Worm (Caenorhabditis elegans) whole organism, L2 larva: Measurements from ENCODE around the gene nst-1.
A peak's percentile ranks its signal among the peaks of the same experiment; 100 is the strongest.

Experiments used
- C34F6.9 ChIP-seq: fragments of 150-350 bp; optimal IDR thresholded peaks from 2 replicates; lab custom pipeline; 2014; ENCODE audit warnings: missing biosample characterization, missing genetic modification characterization
- Y55F3AM.14 ChIP-seq: fragments of 200-800 bp; sonication (Bioruptor generic); optimal IDR thresholded peaks from 2 replicates; lab custom pipeline; 2018; ENCODE audit warnings: mild to moderate bottlenecking, missing genetic modification characterization, missing compliant biosample characterization
- ZK546.5 ChIP-seq: sonication (generic microtip); optimal IDR thresholded peaks from 2 replicates; lab custom pipeline; 2017; ENCODE audit warnings: missing biosample characterization, missing genetic modification characterization
- alr-1 ChIP-seq: fragments of 150-350 bp; optimal IDR thresholded peaks from 2 replicates; lab custom pipeline; 2014; ENCODE audit warnings: missing biosample characterization, missing genetic modification characterization
- aly-2 ChIP-seq: fragments of 150-350 bp; optimal IDR thresholded peaks from 2 replicates; lab custom pipeline; 2014; ENCODE audit warnings: missing biosample characterization, missing genetic modification characterization
- ama-1 ChIP-seq: fragments of 150-350 bp; optimal IDR thresholded peaks from 2 replicates; lab custom pipeline; 2018; ENCODE audit warnings: inconsistent platforms
- ceh-16 ChIP-seq: fragments of 150-350 bp; optimal IDR thresholded peaks from 2 replicates; lab custom pipeline; 2014; ENCODE audit warnings: missing biosample characterization, missing genetic modification characterization
- ceh-82 ChIP-seq: fragments of 150-350 bp; optimal IDR thresholded peaks from 2 replicates; lab custom pipeline; 2014; ENCODE audit warnings: missing biosample characterization, missing genetic modification characterization
- dmd-4 ChIP-seq: sonication (generic microtip); optimal IDR thresholded peaks from 2 replicates; lab custom pipeline; 2017; ENCODE audit warnings: missing biosample characterization, missing genetic modification characterization
- egl-27 ChIP-seq: sonication (generic microtip); optimal IDR thresholded peaks from 3 replicates; lab custom pipeline; 2017; ENCODE audit warnings: missing biosample characterization, missing genetic modification reagents, missing genetic modification characterization
- fos-1 ChIP-seq: fragments of 150-350 bp; optimal IDR thresholded peaks from 2 replicates; lab custom pipeline; 2014; ENCODE audit warnings: missing biosample characterization, missing genetic modification characterization
- lin-39 ChIP-seq: fragments of 150-350 bp; optimal IDR thresholded peaks from 2 replicates; lab custom pipeline; 2014; ENCODE audit warnings: missing biosample characterization, missing genetic modification reagents, missing genetic modification characterization
- lsy-2 ChIP-seq, 2 experiments: fragments of 150-350 bp in 1 of 2; sonication (generic microtip) in 1 of 2; optimal IDR thresholded peaks; 2 replicates each; lab custom pipeline; 2014 to 2017; ENCODE audit warnings: missing biosample characterization in 2 of 2, missing genetic modification characterization in 2 of 2
- mab-5 ChIP-seq: fragments of 150-350 bp; optimal IDR thresholded peaks from 2 replicates; lab custom pipeline; 2014; ENCODE audit warnings: missing biosample characterization, missing genetic modification characterization
- mdl-1 ChIP-seq, 2 experiments: fragments of 150-350 bp in 1 of 2; sonication (generic microtip) in 1 of 2; optimal IDR thresholded peaks; 2 replicates each; lab custom pipeline; 2017; ENCODE audit warnings: missing biosample characterization in 2 of 2, missing genetic modification characterization in 2 of 2
- nhr-10 ChIP-seq: sonication (generic microtip); optimal IDR thresholded peaks from 2 replicates; lab custom pipeline; 2017; ENCODE audit warnings: missing biosample characterization, missing genetic modification characterization
- nhr-12 ChIP-seq: fragments of 150-350 bp; optimal IDR thresholded peaks from 2 replicates; lab custom pipeline; 2014; ENCODE audit warnings: missing biosample characterization, missing genetic modification characterization
- nhr-129 ChIP-seq: fragments of 150-350 bp; optimal IDR thresholded peaks from 2 replicates; lab custom pipeline; 2014; ENCODE audit warnings: missing biosample characterization, missing genetic modification characterization
- nhr-21 ChIP-seq: fragments of 150-350 bp; optimal IDR thresholded peaks from 2 replicates; lab custom pipeline; 2014; ENCODE audit warnings: missing biosample characterization, missing genetic modification characterization
- nhr-25 ChIP-seq: fragments of 150-350 bp; sonication (generic microtip); optimal IDR thresholded peaks from 3 replicates; lab custom pipeline; 2014; ENCODE audit warnings: missing biosample characterization, missing genetic modification characterization
- nhr-6 ChIP-seq: fragments of 150-350 bp; optimal IDR thresholded peaks from 2 replicates; lab custom pipeline; 2014; ENCODE audit warnings: missing biosample characterization, missing genetic modification characterization
- nhr-77 ChIP-seq: fragments of 150-350 bp; optimal IDR thresholded peaks from 2 replicates; lab custom pipeline; 2014; ENCODE audit warnings: missing biosample characterization, missing genetic modification characterization
- sem-4 ChIP-seq: fragments of 150-350 bp; optimal IDR thresholded peaks from 2 replicates; lab custom pipeline; 2014; ENCODE audit warnings: missing biosample characterization, missing genetic modification reagents, missing genetic modification characterization
- skn-1 ChIP-seq: sonication (generic microtip); optimal IDR thresholded peaks from 2 replicates; lab custom pipeline; 2017; ENCODE audit warnings: missing biosample characterization, missing genetic modification characterization
- sma-3 ChIP-seq: sonication (generic microtip); optimal IDR thresholded peaks from 2 replicates; lab custom pipeline; 2016; ENCODE audit warnings: missing genetic modification reagents, missing genetic modification characterization, missing compliant biosample characterization
- sma-9 ChIP-seq, 2 experiments: fragments of 150-350 bp in 1 of 2; sonication (generic microtip) in 1 of 2; optimal IDR thresholded peaks; 2 replicates each; lab custom pipeline; 2014 to 2016; ENCODE audit warnings: missing genetic modification characterization in 2 of 2, mild to moderate bottlenecking in 1 of 2, missing biosample characterization in 1 of 2, missing compliant biosample characterization in 1 of 2, missing genetic modification reagents in 1 of 2, moderate library complexity in 1 of 2
- snpc-4 ChIP-seq: fragments of 150-350 bp; optimal IDR thresholded peaks from 2 replicates; lab custom pipeline; 2014; ENCODE audit warnings: missing biosample characterization, missing genetic modification characterization
- unc-39 ChIP-seq: fragments of 150-350 bp; optimal IDR thresholded peaks from 2 replicates; lab custom pipeline; 2014; ENCODE audit warnings: missing biosample characterization, missing genetic modification characterization
- unc-55 ChIP-seq: fragments of 150-350 bp; sonication (generic microtip); optimal IDR thresholded peaks from 3 replicates; lab custom pipeline; 2014; ENCODE audit warnings: missing biosample characterization, missing genetic modification reagents, missing genetic modification characterization
- unc-62 ChIP-seq: fragments of 150-350 bp; optimal IDR thresholded peaks from 2 replicates; lab custom pipeline; 2014; ENCODE audit warnings: missing biosample characterization, missing genetic modification reagents, missing genetic modification characterization
- ztf-1 ChIP-seq: fragments of 200-800 bp; sonication (Bioruptor generic); conservative IDR thresholded peaks from 2 replicates; pipeline ENCODE4 v1.3.6; 2022; ENCODE audit warnings: missing genetic modification characterization, missing compliant biosample characterization
- ztf-11 ChIP-seq: sonication (generic microtip); optimal IDR thresholded peaks from 2 replicates; lab custom pipeline; 2017; ENCODE audit warnings: missing biosample characterization, missing genetic modification characterization
- ztf-4 ChIP-seq: fragments of 150-350 bp; optimal IDR thresholded peaks from 2 replicates; lab custom pipeline; 2014; ENCODE audit warnings: missing biosample characterization, missing genetic modification characterization

The nst-1 gene

DNA sequence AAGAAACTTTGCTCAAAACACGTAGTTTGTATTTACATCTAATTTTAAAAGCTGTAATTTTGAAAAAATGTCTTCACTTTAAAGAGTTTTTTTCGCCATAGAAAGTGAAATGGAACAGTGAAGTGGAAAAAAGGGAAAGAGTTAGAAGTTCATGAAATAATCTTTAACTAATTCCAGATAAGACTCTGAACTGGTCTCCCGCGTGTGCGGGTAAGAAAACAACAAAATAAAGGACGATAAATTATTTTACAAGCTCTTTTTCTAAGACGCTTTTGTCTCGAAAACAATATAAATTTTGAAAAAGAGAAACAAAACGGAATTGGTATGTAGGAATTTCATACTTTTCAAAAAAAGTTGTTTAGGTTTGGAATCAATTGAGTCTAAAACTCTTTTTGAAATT is 33.7 kb upstream of the nst-1 start:
- TF ChIP-seq unc-55 (GFP tag; lab: Kevin White, UChicago) (peak; percentile 60), mdl-1 (tag; optimal IDR thresholded peaks at IDR 0.05; lab: Kevin White, UChicago) (no peak), nhr-21 (tag; lab: Kevin White, UChicago) (no peak), mab-5 (tag; lab: Kevin White, UChicago) (peak; percentile 39)

ce11 chrII:8314768-8315167 is 31.8 kb upstream of the nst-1 start:
- no peak for TF ChIP-seq nhr-12 (tag; lab: Kevin White, UChicago)
- TF ChIP-seq ceh-82 (tag; lab: Kevin White, UChicago) = no peak
- TF ChIP-seq dmd-4 (tag; lab: Kevin White, UChicago) = no peak
- no peak for TF ChIP-seq sem-4 (tag; lab: Kevin White, UChicago)
- TF ChIP-seq ztf-1 = no peak
- no peak for TF ChIP-seq unc-62 (GFP tag; lab: Kevin White, UChicago)
- TF ChIP-seq nhr-21 (tag; lab: Kevin White, UChicago) = no peak
- TF ChIP-seq unc-55 (GFP tag; lab: Kevin White, UChicago) = no peak
- TF ChIP-seq fos-1 = no peak
- TF ChIP-seq ztf-4 (tag; lab: Kevin White, UChicago) = no peak
- TF ChIP-seq snpc-4 (tag; lab: Kevin White, UChicago) = no peak
- no peak for TF ChIP-seq ama-1 (lab: Kevin White, UChicago)
- no peak for TF ChIP-seq Y55F3AM.14 (GFP tag; lab: Kevin White, UChicago)
- no peak for TF ChIP-seq lin-39 (tag; lab: Kevin White, UChicago)
- TF ChIP-seq ceh-16 (tag; lab: Kevin White, UChicago) = no peak
- TF ChIP-seq nhr-10 (tag; lab: Kevin White, UChicago) = no peak
- TF ChIP-seq unc-39 (tag; lab: Kevin White, UChicago) = no peak
- no peak for TF ChIP-seq nhr-129 (tag; lab: Kevin White, UChicago)
- TF ChIP-seq sma-9 (GFP tag; optimal IDR thresholded peaks at IDR 0.05; lab: Kevin White, UChicago) = no peak
- no peak for TF ChIP-seq sma-9 (tag; optimal IDR thresholded peaks at IDR 0.05; lab: Kevin White, UChicago)

DNA sequence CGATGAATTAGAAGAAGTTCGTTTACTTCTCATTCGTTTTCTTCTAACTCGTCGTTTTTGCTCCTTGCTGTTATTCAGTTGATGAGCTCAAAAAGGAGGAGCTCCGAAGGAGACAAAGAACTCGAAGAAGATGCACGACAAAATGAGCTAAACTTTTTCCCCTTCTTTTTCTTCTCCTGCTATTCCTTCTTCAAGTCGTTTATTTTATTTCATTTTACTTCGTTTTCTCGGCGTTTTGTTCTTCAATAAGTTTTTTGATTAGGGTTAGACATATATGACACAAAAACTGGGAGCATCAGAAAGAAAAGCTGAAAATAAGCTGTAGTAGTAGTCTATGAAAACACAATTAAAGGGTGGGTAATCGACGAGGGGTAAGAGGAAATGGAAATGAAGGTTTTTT is 29.0 kb upstream of the nst-1 start:
- no peak for TF ChIP-seq unc-39 (tag; lab: Kevin White, UChicago)
- TF ChIP-seq nhr-77 (tag; lab: Kevin White, UChicago) = no peak
- no peak for TF ChIP-seq C34F6.9
- no peak for TF ChIP-seq egl-27 (tag; lab: Kevin White, UChicago)
- TF ChIP-seq sma-3 (GFP tag; lab: Kevin White, UChicago) = no peak
- TF ChIP-seq ztf-11 = no peak
- TF ChIP-seq mab-5 (tag; lab: Kevin White, UChicago) = no peak

- no peak for TF ChIP-seq unc-62 (GFP tag; lab: Kevin White, UChicago)
- peak; percentile 29 for TF ChIP-seq mab-5 (tag; lab: Kevin White, UChicago)
- TF ChIP-seq Y55F3AM.14 (GFP tag; lab: Kevin White, UChicago) = no peak
- peak; percentile 55 for TF ChIP-seq unc-55 (GFP tag; lab: Kevin White, UChicago)
- TF ChIP-seq ama-1 (lab: Kevin White, UChicago) = no peak
- no peak for TF ChIP-seq alr-1 (tag; lab: Kevin White, UChicago)
- no peak for TF ChIP-seq sma-3 (GFP tag; lab: Kevin White, UChicago)
- no peak for TF ChIP-seq nhr-129 (tag; lab: Kevin White, UChicago)
- TF ChIP-seq nhr-6 = no peak
- TF ChIP-seq ZK546.5 (tag; lab: Kevin White, UChicago) = no peak
Observed at ce11 chrII:8311484-8311883, 28.5 kb upstream of the nst-1 start.

- TF ChIP-seq nhr-21 (tag; lab: Kevin White, UChicago) (no peak), ztf-11 (no peak), ztf-1 (no peak), skn-1 (no peak), dmd-4 (tag; lab: Kevin White, UChicago) (no peak), lsy-2 (tag; optimal IDR thresholded peaks at IDR 0.05; lab: Kevin White, UChicago) (no peak), nhr-12 (tag; lab: Kevin White, UChicago) (no peak), unc-55 (GFP tag; lab: Kevin White, UChicago) (no peak), egl-27 (tag; lab: Kevin White, UChicago) (no peak), aly-2 (tag; lab: Kevin White, UChicago) (no peak), nhr-25 (tag; lab: Kevin White, UChicago) (no peak)
Observed at ce11 chrII:8308314-8308713, 25.3 kb upstream of the nst-1 start.
